Worm (Caenorhabditis elegans) whole organism, early embryonic: ENCODE measurements around the gene T03F6.3.
"Not testable (repeated sequence)": the region's sequence is repeated elsewhere in the genome, so short reads cannot be mapped to it uniquely, and the experiment has no call there.

Source experiments
- B0310.2 ChIP-seq: sonication (generic microtip); optimal IDR thresholded peaks from 2 replicates; lab custom pipeline; 2016; ENCODE audit warnings: mild to moderate bottlenecking, missing genetic modification characterization, missing compliant biosample characterization
- F13C5.2 ChIP-seq: sonication (generic microtip); optimal IDR thresholded peaks from 2 replicates; lab custom pipeline; 2017; ENCODE audit warnings: mild to moderate bottlenecking, missing genetic modification characterization, inconsistent platforms, missing compliant biosample characterization
- aly-1 ChIP-seq: sonication (generic microtip); optimal IDR thresholded peaks from 2 replicates; lab custom pipeline; 2016; ENCODE audit warnings: missing genetic modification characterization, missing compliant biosample characterization
- ama-1 ChIP-seq: fragments of 150-350 bp; optimal IDR thresholded peaks from 2 replicates; lab custom pipeline; 2014
- ceh-13 ChIP-seq: fragments of 200-800 bp; sonication (Bioruptor generic); optimal IDR thresholded peaks from 2 replicates; lab custom pipeline; 2018; ENCODE audit warnings: mild to moderate bottlenecking, missing genetic modification characterization, missing compliant biosample characterization
- ceh-36 ChIP-seq: sonication (generic microtip); optimal IDR thresholded peaks from 2 replicates; lab custom pipeline; 2016; ENCODE audit warnings: missing genetic modification characterization, inconsistent platforms, missing compliant biosample characterization
- ets-7 ChIP-seq: sonication (generic microtip); optimal IDR thresholded peaks from 2 replicates; lab custom pipeline; 2016; ENCODE audit warnings: missing genotype, missing genetic modification characterization, missing compliant biosample characterization
- flt-1 ChIP-seq: fragments of 200-800 bp; sonication (Bioruptor generic); IDR thresholded peaks from 2 replicates; pipeline ENCODE4 v1.3.6; 2022; ENCODE audit warnings: missing genetic modification characterization, missing compliant biosample characterization
- hmbx-1 ChIP-seq: sonication (generic microtip); optimal IDR thresholded peaks from 2 replicates; lab custom pipeline; 2016; ENCODE audit warnings: mild to moderate bottlenecking, missing genetic modification characterization, missing compliant biosample characterization
- hmg-4 ChIP-seq: fragments of 200-800 bp; sonication (Bioruptor generic); optimal IDR thresholded peaks from 2 replicates; lab custom pipeline; 2018; ENCODE audit warnings: mild to moderate bottlenecking, missing genetic modification characterization, missing compliant biosample characterization
- hnd-1 ChIP-seq: sonication (generic microtip); optimal IDR thresholded peaks from 2 replicates; lab custom pipeline; 2016; ENCODE audit warnings: missing genetic modification characterization, missing compliant biosample characterization
- pes-1 ChIP-seq: fragments of 200-800 bp; sonication (Bioruptor generic); IDR thresholded peaks from 2 replicates; pipeline ENCODE4 v1.3.6; 2022; ENCODE audit warnings: missing genetic modification reagents, missing genetic modification characterization, missing compliant biosample characterization
- scrt-1 ChIP-seq: fragments of 200-800 bp; sonication (Bioruptor generic); IDR thresholded peaks from 2 replicates; pipeline ENCODE4 v1.3.6; 2022; ENCODE audit warnings: missing genetic modification characterization, missing compliant biosample characterization
- sea-1 ChIP-seq: fragments of 200-800 bp; sonication (Bioruptor generic); conservative IDR thresholded peaks from 2 replicates; pipeline ENCODE4 v1.3.6; 2022; ENCODE audit warnings: missing genetic modification characterization, missing compliant biosample characterization
- tbx-11 ChIP-seq: fragments of 200-800 bp; sonication (Bioruptor generic); IDR thresholded peaks from 2 replicates; pipeline ENCODE4 v1.3.6; 2022; ENCODE audit warnings: missing genetic modification characterization, missing compliant biosample characterization
- tbx-37 ChIP-seq: fragments of 200-800 bp; sonication (Bioruptor generic); conservative IDR thresholded peaks from 2 replicates; pipeline ENCODE4 v1.3.6; 2022; ENCODE audit warnings: missing genetic modification reagents, missing genetic modification characterization, missing compliant biosample characterization
- tra-4 ChIP-seq: sonication (generic microtip); optimal IDR thresholded peaks from 2 replicates; lab custom pipeline; 2017; ENCODE audit warnings: missing genetic modification characterization, missing compliant biosample characterization

Gene T03F6.3

DNA sequence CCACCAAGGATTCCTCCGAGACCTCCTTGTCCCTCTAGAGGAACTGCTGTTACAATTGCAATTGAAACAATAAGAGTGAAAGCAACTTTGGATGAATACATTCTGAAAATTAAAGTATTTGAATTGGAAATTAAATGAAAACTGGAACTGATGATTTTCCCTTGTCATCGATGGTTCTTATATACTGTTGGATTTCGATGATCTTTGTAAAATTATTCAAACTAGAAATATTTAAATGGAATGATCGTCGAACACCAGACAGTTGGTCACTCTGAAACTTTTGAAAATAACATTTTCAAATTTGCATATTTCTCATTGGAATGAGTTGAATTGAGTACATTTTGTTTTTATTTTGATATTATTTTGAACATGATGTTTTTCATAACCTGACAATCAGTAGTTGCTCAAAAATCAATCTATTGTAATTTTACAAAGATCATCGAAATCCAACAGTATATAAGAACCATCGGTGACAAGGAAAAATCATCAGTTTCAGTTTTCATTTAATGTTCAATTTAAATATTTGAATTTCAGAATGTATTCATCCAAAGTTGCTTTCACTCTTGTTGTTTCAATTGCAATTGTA lies 12.6 kb downstream of the T03F6.3 start, which contains the start of the genes srlf-9 and srlf-10:
Gene srlf-9 (minus strand): TSS at position 101 of the 586 bp plus-strand sequence.
Gene srlf-10 (plus strand): TSS at position 536 of the 586 bp plus-strand sequence.
- not testable (repeated sequence) for TF ChIP-seq pes-1 (GFP tag; lab: Robert Waterston, UW); hmbx-1 (tag; lab: Kevin White, UChicago); B0310.2 (tag; lab: Kevin White, UChicago)

DNA sequence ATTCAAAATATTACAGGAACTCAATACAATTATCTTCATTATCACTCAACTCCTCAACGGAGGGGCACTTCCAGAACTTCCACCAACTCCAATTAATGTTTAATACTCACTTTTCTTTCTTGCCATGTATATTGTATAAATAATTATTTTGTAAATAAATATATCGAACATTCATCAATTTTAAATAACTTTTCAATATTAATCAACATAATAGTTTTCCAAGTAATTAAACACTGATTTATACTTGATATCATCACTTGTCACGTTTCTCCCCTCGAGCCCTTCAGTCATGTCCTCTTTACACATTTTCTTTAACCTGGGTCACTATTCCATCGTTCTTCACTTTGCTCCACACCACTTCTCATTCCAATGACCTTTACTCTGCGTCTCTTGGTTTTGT lies 13.7 kb downstream of the T03F6.3 start, which contains the start of gene mig-18:
Gene mig-18 (plus strand): TSS at position 301 of the 400 bp plus-strand sequence.
- TF ChIP-seq ama-1 (lab: Kevin White, UChicago) (no peak), F13C5.2 (tag; lab: Kevin White, UChicago) (no peak), tra-4 (no peak), tbx-11 (GFP tag; lab: Robert Waterston, UW) (no peak), flt-1 (no peak), hmg-4 (GFP tag; lab: Kevin White, UChicago) (no peak), ceh-13 (GFP tag; lab: Kevin White, UChicago) (no peak), tbx-37 (GFP tag; lab: Robert Waterston, UW) (no peak), ceh-36 (tag; lab: Kevin White, UChicago) (no peak), sea-1 (GFP tag; lab: Robert Waterston, UW) (no peak), B0310.2 (tag; lab: Kevin White, UChicago) (no peak), ets-7 (tag; lab: Kevin White, UChicago) (no peak), scrt-1 (GFP tag; lab: Robert Waterston, UW) (no peak), hmbx-1 (tag; lab: Kevin White, UChicago) (no peak), pes-1 (GFP tag; lab: Robert Waterston, UW) (no peak)

DNA sequence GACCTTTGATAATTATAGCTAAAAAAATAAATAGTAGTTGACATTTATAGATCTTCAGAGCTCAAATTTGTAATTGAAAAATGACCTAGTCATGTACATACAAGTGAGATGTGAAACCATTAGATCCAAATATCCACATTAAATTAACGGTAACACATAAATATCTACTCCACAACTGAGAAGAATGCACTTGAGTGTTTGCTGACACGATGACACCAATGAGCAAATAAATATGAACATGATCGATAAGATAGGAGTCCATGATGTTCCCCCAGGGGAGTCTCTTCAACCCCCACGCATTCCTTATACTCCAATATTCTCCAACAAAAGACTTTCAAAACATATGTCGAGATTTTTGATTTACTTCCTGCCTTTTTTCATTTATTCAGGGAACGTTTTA lies 15.2 kb downstream of the T03F6.3 start, which contains the start of gene ttr-52:
Gene ttr-52 (plus strand): TSS at position 301 of the 400 bp plus-strand sequence.
- TF ChIP-seq hmg-4 (GFP tag; lab: Kevin White, UChicago) (no peak), tbx-37 (GFP tag; lab: Robert Waterston, UW) (no peak), sea-1 (GFP tag; lab: Robert Waterston, UW) (no peak), ets-7 (tag; lab: Kevin White, UChicago) (no peak), hnd-1 (no peak), F13C5.2 (tag; lab: Kevin White, UChicago) (no peak), ceh-13 (GFP tag; lab: Kevin White, UChicago) (no peak), scrt-1 (GFP tag; lab: Robert Waterston, UW) (no peak), pes-1 (GFP tag; lab: Robert Waterston, UW) (no peak), flt-1 (no peak), B0310.2 (tag; lab: Kevin White, UChicago) (no peak)

ce11 chrIII:13405504-13405903 lies 16.3 kb downstream of the T03F6.3 start, which contains the start of gene nas-1:
TSS of gene nas-1 (plus strand) at chrIII:13405804.
- TF ChIP-seq tbx-11 (GFP tag; lab: Robert Waterston, UW) (no peak), scrt-1 (GFP tag; lab: Robert Waterston, UW) (no peak), flt-1 (no peak), tbx-37 (GFP tag; lab: Robert Waterston, UW) (no peak), sea-1 (GFP tag; lab: Robert Waterston, UW) (no peak), tra-4 (no peak), F13C5.2 (tag; lab: Kevin White, UChicago) (no peak), ceh-36 (tag; lab: Kevin White, UChicago) (no peak), pes-1 (GFP tag; lab: Robert Waterston, UW) (no peak), ceh-13 (GFP tag; lab: Kevin White, UChicago) (no peak), aly-1 (tag; lab: Kevin White, UChicago) (no peak), ama-1 (lab: Kevin White, UChicago) (no peak), hmg-4 (GFP tag; lab: Kevin White, UChicago) (no peak), ets-7 (tag; lab: Kevin White, UChicago) (no peak), hnd-1 (no peak), hmbx-1 (tag; lab: Kevin White, UChicago) (no peak)

- TF ChIP-seq sea-1 (GFP tag; lab: Robert Waterston, UW), result no peak
- no peak for TF ChIP-seq ceh-36 (tag; lab: Kevin White, UChicago)
- TF ChIP-seq ceh-13 (GFP tag; lab: Kevin White, UChicago), result no peak
- no peak for TF ChIP-seq hnd-1
- TF ChIP-seq ama-1 (lab: Kevin White, UChicago), result no peak
- no peak for TF ChIP-seq tra-4
- no peak for TF ChIP-seq aly-1 (tag; lab: Kevin White, UChicago)
- TF ChIP-seq flt-1, result no peak
- TF ChIP-seq tbx-37 (GFP tag; lab: Robert Waterston, UW), result no peak
- no peak for TF ChIP-seq F13C5.2 (tag; lab: Kevin White, UChicago)
Observed at ce11 chrIII:13409498-13409897, 20.3 kb downstream of the T03F6.3 start, which contains the start of gene myo-6. TSS of gene myo-6 (plus strand) at chrIII:13409798.

DNA sequence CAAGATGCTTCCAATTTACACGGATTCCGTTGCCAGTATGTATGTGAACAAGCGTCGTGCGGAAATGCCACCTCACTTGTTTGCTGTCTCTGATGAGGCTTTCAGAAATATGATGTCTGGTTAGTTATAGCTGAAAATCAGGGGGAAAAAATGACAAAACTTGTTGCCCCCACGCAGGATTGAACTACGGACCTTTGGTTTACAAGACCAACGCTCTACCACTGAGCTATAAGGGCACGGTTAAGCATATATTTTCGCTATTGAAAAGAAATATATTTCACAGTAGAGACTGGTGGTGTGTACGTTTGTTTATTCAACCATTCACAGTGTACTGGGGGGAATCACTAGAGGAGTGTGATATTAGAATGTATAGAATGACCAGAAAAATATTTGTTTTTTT lies 22.0 kb downstream of the T03F6.3 start:
- TF ChIP-seq tbx-11 (GFP tag; lab: Robert Waterston, UW) (no peak), tra-4 (no peak), hmbx-1 (tag; lab: Kevin White, UChicago) (no peak), sea-1 (GFP tag; lab: Robert Waterston, UW) (no peak), B0310.2 (tag; lab: Kevin White, UChicago) (no peak), ceh-13 (GFP tag; lab: Kevin White, UChicago) (no peak), pes-1 (GFP tag; lab: Robert Waterston, UW) (no peak), ceh-36 (tag; lab: Kevin White, UChicago) (no peak), scrt-1 (GFP tag; lab: Robert Waterston, UW) (no peak), F13C5.2 (tag; lab: Kevin White, UChicago) (no peak), flt-1 (no peak), ets-7 (tag; lab: Kevin White, UChicago) (no peak), tbx-37 (GFP tag; lab: Robert Waterston, UW) (no peak), hmg-4 (GFP tag; lab: Kevin White, UChicago) (no peak), ama-1 (lab: Kevin White, UChicago) (no peak), hnd-1 (no peak), aly-1 (tag; lab: Kevin White, UChicago) (no peak)
